Fruit fly (Drosophila melanogaster): ENCODE data around the gene CG45073.

DNA sequence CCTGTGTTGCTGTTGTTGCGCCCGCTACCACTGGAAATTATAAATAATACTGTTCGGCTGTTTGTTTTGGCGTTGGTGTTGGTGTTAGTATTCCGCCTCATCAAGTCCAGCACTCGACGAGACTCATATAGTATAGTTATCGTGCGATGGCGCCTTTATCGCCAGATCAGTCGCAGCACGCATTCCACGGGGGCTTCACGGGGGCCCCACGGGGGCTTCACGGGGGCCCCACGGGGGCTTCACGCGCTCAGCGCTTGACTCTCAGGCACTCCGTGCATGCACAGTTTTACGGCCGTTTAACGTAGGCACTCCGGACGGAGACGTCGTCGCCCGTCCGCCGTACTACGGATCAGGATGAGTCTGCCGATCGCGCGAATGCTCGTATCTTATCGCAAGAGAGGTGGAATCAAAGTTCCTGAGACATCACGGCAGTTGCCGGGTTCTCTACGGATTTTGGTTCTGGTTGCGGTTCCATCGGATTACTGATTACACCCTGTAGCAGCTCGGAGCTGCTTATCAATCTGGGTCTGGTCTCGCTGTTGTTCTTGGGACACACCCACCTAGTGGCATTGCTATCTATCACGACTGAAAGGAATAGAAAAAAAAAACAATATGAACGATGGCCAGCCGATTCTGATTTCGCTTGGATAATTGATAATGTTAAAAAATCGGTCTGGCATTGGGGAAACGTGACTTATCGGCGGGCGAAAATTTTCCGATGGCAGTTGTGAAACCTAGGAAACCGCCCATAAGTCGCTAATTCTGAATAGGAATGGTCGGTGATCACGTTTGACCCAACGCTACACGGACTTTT lies 21.5 kb downstream of the CG45073 start:
- TF ChIP-seq br (GFP tag; optimal IDR thresholded peaks at IDR 0.05) (peak; percentile 37), OdsH (GFP tag; optimal IDR thresholded peaks at IDR 0.05) (peak; percentile 31), Mio (GFP tag; optimal IDR thresholded peaks at IDR 0.05) (peak; percentile 73), tai (GFP tag; optimal IDR thresholded peaks at IDR 0.05) (no peak)
